Fruit fly (Drosophila melanogaster) whole organism, adult: ENCODE results near the gene CG2113.
A peak's percentile ranks its signal among the peaks of the same experiment; 100 is the strongest.

ENCODE experiments used
- CG11617 ChIP-seq: fragments of 200-800 bp; sonication (Bioruptor generic); optimal IDR thresholded peaks from 2 replicates; lab custom pipeline; 2017; ENCODE audit warnings: mild to moderate bottlenecking, missing biosample characterization, missing genetic modification reagents, missing genetic modification characterization
- CG12768 ChIP-seq: fragments of 200-800 bp; sonication (Bioruptor generic); optimal IDR thresholded peaks from 2 replicates; lab custom pipeline; 2017; ENCODE audit warnings: missing biosample characterization, missing genetic modification characterization, mild to moderate bottlenecking, moderate library complexity, missing genetic modification reagents
- CG14711 ChIP-seq: fragments of 200-800 bp; sonication (Bioruptor generic); optimal IDR thresholded peaks from 2 replicates; lab custom pipeline; 2018; ENCODE audit warnings: missing biosample characterization, mild to moderate bottlenecking, missing genetic modification characterization, moderate library complexity
- CG1620 ChIP-seq: fragments of 200-800 bp; sonication (Bioruptor generic); optimal IDR thresholded peaks from 2 replicates; lab custom pipeline; 2016; ENCODE audit warnings: missing biosample characterization, missing genetic modification characterization
- CG33017 ChIP-seq: fragments of 200-800 bp; sonication (Bioruptor generic); optimal IDR thresholded peaks from 2 replicates; lab custom pipeline; 2018; ENCODE audit warnings: missing biosample characterization, mild to moderate bottlenecking, missing genetic modification characterization, moderate library complexity
- CG5204 ChIP-seq: fragments of 200-800 bp; sonication (Bioruptor generic); optimal IDR thresholded peaks from 2 replicates; lab custom pipeline; 2016; ENCODE audit warnings: missing biosample characterization, missing genetic modification characterization
- CG7045 ChIP-seq: fragments of 200-800 bp; sonication (Bioruptor generic); optimal IDR thresholded peaks from 2 replicates; lab custom pipeline; 2017; ENCODE audit warnings: missing biosample characterization, mild to moderate bottlenecking, missing genetic modification characterization
- CG7101 ChIP-seq: fragments of 200-800 bp; sonication (Bioruptor generic); optimal IDR thresholded peaks from 2 replicates; lab custom pipeline; 2018; ENCODE audit warnings: missing biosample characterization, mild to moderate bottlenecking, missing genetic modification characterization, moderate library complexity
- Clk ChIP-seq: fragments of 200-800 bp; sonication (Bioruptor generic); optimal IDR thresholded peaks from 2 replicates; lab custom pipeline; 2017; ENCODE audit warnings: missing biosample characterization, missing genetic modification characterization
- Crg-1 ChIP-seq: fragments of 200-800 bp; sonication (Bioruptor generic); optimal IDR thresholded peaks from 2 replicates; lab custom pipeline; 2016; ENCODE audit warnings: missing biosample characterization, missing genetic modification characterization
- Hr96 ChIP-seq: fragments of 200-800 bp; sonication (Bioruptor generic); optimal IDR thresholded peaks from 2 replicates; lab custom pipeline; 2016; ENCODE audit warnings: missing biosample characterization, missing genetic modification characterization
- Mnt ChIP-seq: fragments of 200-800 bp; sonication (Bioruptor generic); optimal IDR thresholded peaks from 2 replicates; lab custom pipeline; 2016; ENCODE audit warnings: missing biosample characterization, mild to moderate bottlenecking, missing genetic modification characterization
- bab1 ChIP-seq: fragments of 200-800 bp; sonication (Bioruptor generic); optimal IDR thresholded peaks from 3 replicates; lab custom pipeline; 2019; ENCODE audit warnings: missing biosample characterization, mild to moderate bottlenecking, missing genetic modification characterization, moderate library complexity
- cic ChIP-seq: fragments of 200-800 bp; sonication (Bioruptor generic); optimal IDR thresholded peaks from 2 replicates; lab custom pipeline; 2017; ENCODE audit warnings: missing biosample characterization, mild to moderate bottlenecking, missing genetic modification characterization, moderate library complexity
- cnc ChIP-seq, 2 experiments: fragments of >200 bp; optimal IDR thresholded peaks; 2 replicates each; lab custom pipeline; 2017
- kay ChIP-seq: fragments of 200-800 bp; sonication (Bioruptor generic); peaks from one replicate; lab custom pipeline; 2016; ENCODE audit warnings: missing biosample characterization, missing genetic modification characterization, borderline replicate concordance
- ovo ChIP-seq: fragments of 200-800 bp; sonication (Bioruptor generic); optimal IDR thresholded peaks from 2 replicates; lab custom pipeline; 2016; ENCODE audit warnings: missing biosample characterization, missing genetic modification characterization
- pad ChIP-seq: fragments of 200-800 bp; sonication (Bioruptor generic); optimal IDR thresholded peaks from 3 replicates; lab custom pipeline; 2017; ENCODE audit warnings: missing biosample characterization, missing genetic modification characterization, mild to moderate bottlenecking, moderate library complexity, missing genetic modification reagents
- tj ChIP-seq: fragments of 200-800 bp; sonication (Bioruptor generic); optimal IDR thresholded peaks from 3 replicates; lab custom pipeline; 2017; ENCODE audit warnings: missing biosample characterization, mild to moderate bottlenecking, missing genetic modification characterization, moderate library complexity
- toe ChIP-seq: fragments of 200-800 bp; sonication (Bioruptor generic); optimal IDR thresholded peaks from 2 replicates; lab custom pipeline; 2016; ENCODE audit warnings: missing biosample characterization, missing genetic modification characterization

CG2113 gene

dm6 chr3L:2994872-2995271 is at the start of gene CG2113:
TSS of gene CG2113 (plus strand) at chr3L:2995172.
- no peak for TF ChIP-seq CG7101 (tag; lab: Kevin White, UChicago)
- no peak for TF ChIP-seq cnc (optimal IDR thresholded peaks at IDR 0.05; lab: Kevin White, UChicago)
- TF ChIP-seq CG7045 = no peak
- TF ChIP-seq CG14711 = no peak
- TF ChIP-seq pad = no peak
- no peak for TF ChIP-seq bab1 (GFP tag; lab: Kevin White, UChicago)
- no peak for TF ChIP-seq Hr96 (GFP tag; lab: Kevin White, UChicago)
- no peak for TF ChIP-seq Clk (GFP tag; lab: Kevin White, UChicago)
- no peak for TF ChIP-seq toe (GFP tag; lab: Kevin White, UChicago)
- TF ChIP-seq CG5204 (GFP tag; lab: Kevin White, UChicago) = no peak
- TF ChIP-seq ovo (GFP tag; lab: Kevin White, UChicago) = no peak
- no peak for TF ChIP-seq kay (GFP tag; lab: Kevin White, UChicago)
- no peak for TF ChIP-seq Mnt (GFP tag; lab: Kevin White, UChicago)
- no peak for TF ChIP-seq Crg-1 (GFP tag; lab: Kevin White, UChicago)
- no peak for TF ChIP-seq CG1620 (GFP tag; lab: Kevin White, UChicago)

dm6 chr3L:2951518-2951917 is 43.5 kb upstream of the CG2113 start, which contains the start of gene CG32846:
TSS of gene CG32846 (minus strand) at chr3L:2951618.
- TF ChIP-seq kay (GFP tag; lab: Kevin White, UChicago) = no peak
- no peak for TF ChIP-seq CG12768 (GFP tag; lab: Kevin White, UChicago)
- TF ChIP-seq pad = no peak
- TF ChIP-seq tj (GFP tag; lab: Kevin White, UChicago) = no peak
- TF ChIP-seq Mnt (GFP tag; lab: Kevin White, UChicago) = no peak
- TF ChIP-seq CG11617 (GFP tag; lab: Kevin White, UChicago) = no peak
- no peak for TF ChIP-seq CG5204 (GFP tag; lab: Kevin White, UChicago)
- no peak for TF ChIP-seq bab1 (GFP tag; lab: Kevin White, UChicago)
- no peak for TF ChIP-seq toe (GFP tag; lab: Kevin White, UChicago)
- no peak for TF ChIP-seq Crg-1 (GFP tag; lab: Kevin White, UChicago)
- TF ChIP-seq CG33017 (tag; lab: Kevin White, UChicago) = no peak
- no peak for TF ChIP-seq CG7045
- no peak for TF ChIP-seq ovo (GFP tag; lab: Kevin White, UChicago)
- TF ChIP-seq cic (GFP tag; lab: Kevin White, UChicago) = no peak
- TF ChIP-seq Hr96 (GFP tag; lab: Kevin White, UChicago) = no peak

- no peak for TF ChIP-seq CG7101 (tag; lab: Kevin White, UChicago)
- no peak for TF ChIP-seq tj (GFP tag; lab: Kevin White, UChicago)
- TF ChIP-seq toe (GFP tag; lab: Kevin White, UChicago) = no peak
- no peak for TF ChIP-seq CG33017 (tag; lab: Kevin White, UChicago)
- no peak for TF ChIP-seq cic (GFP tag; lab: Kevin White, UChicago)
- no peak for TF ChIP-seq CG1620 (GFP tag; lab: Kevin White, UChicago)
- TF ChIP-seq bab1 (GFP tag; lab: Kevin White, UChicago) = no peak
- TF ChIP-seq Crg-1 (GFP tag; lab: Kevin White, UChicago) = no peak
- no peak for TF ChIP-seq ovo (GFP tag; lab: Kevin White, UChicago)
- TF ChIP-seq Hr96 (GFP tag; lab: Kevin White, UChicago) = no peak
- TF ChIP-seq kay (GFP tag; lab: Kevin White, UChicago) = no peak
- TF ChIP-seq pad = no peak
- TF ChIP-seq CG11617 (GFP tag; lab: Kevin White, UChicago) = no peak
- no peak for TF ChIP-seq CG5204 (GFP tag; lab: Kevin White, UChicago)
- no peak for TF ChIP-seq CG14711
- no peak for TF ChIP-seq cnc (optimal IDR thresholded peaks at IDR 0.05; lab: Kevin White, UChicago)
- TF ChIP-seq CG7045 = no peak
Measured at dm6 chr3L:2960949-2961584, 33.9 kb upstream of the CG2113 start, which contains the start of the genes CG34025 and Or63a. TSS of gene CG34025 (minus strand) at chr3L:2961049. TSS of gene Or63a (plus strand) at chr3L:2961534.

dm6 chr3L:2980856-2981255 is 14.1 kb upstream of the CG2113 start, which contains the start of gene CPT2:
TSS of gene CPT2 (plus strand) at chr3L:2981022.
- TF ChIP-seq toe (GFP tag; lab: Kevin White, UChicago) (peak; percentile 23), bab1 (GFP tag; lab: Kevin White, UChicago) (peak; percentile 59), CG1620 (GFP tag; lab: Kevin White, UChicago) (no peak), kay (GFP tag; lab: Kevin White, UChicago) (peak; percentile 68), CG12768 (GFP tag; lab: Kevin White, UChicago) (peak; percentile 84)

- no peak for TF ChIP-seq CG14711
- no peak for TF ChIP-seq Mnt (GFP tag; lab: Kevin White, UChicago)
- TF ChIP-seq bab1 (GFP tag; lab: Kevin White, UChicago) = no peak
- TF ChIP-seq kay (GFP tag; lab: Kevin White, UChicago) = no peak
- TF ChIP-seq pad = no peak
Measured at dm6 chr3L:2986302-2986701, 8.7 kb upstream of the CG2113 start.

dm6 chr3L:2987749-2988148 is 7.2 kb upstream of the CG2113 start:
- TF ChIP-seq CG14711 (no peak), ovo (GFP tag; lab: Kevin White, UChicago) (no peak), Hr96 (GFP tag; lab: Kevin White, UChicago) (no peak), CG7101 (tag; lab: Kevin White, UChicago) (no peak), toe (GFP tag; lab: Kevin White, UChicago) (no peak), tj (GFP tag; lab: Kevin White, UChicago) (no peak), cnc (optimal IDR thresholded peaks at IDR 0.05; lab: Kevin White, UChicago) (no peak)
